Fruit fly (Drosophila melanogaster) S2 (cell line): ENCODE data around the gene CG15418.

Source experiments
- CG8478 ChIP-seq: fragments of >200 bp; optimal IDR thresholded peaks from 2 replicates; lab custom pipeline; 2018
- CTCF ChIP-seq, 2 experiments: fragments of >200 bp; optimal IDR thresholded peaks; 2 replicates each; lab custom pipeline; 2018

dm6 chr2L:3587907-3588733 is 33.4 kb downstream of the CG15418 start:
- TF ChIP-seq CG8478 (no peak), CTCF (optimal IDR thresholded peaks at IDR 0.05; lab: Kevin White, UChicago) (no peak)
